Fruit fly (Drosophila melanogaster): ENCODE data around the gene Acp95EF.

Acp95EF gene

dm6 chr3R:24272775-24273290, 44.1 kb downstream of the Acp95EF start, which contains the start of gene Orct2 (continued):
- TF ChIP-seq corto (GFP tag; optimal IDR thresholded peaks at IDR 0.05) (no peak), ssp (GFP tag; IDR thresholded peaks at IDR 0.05) (no peak), zf30C (GFP tag; optimal IDR thresholded peaks at IDR 0.05) (no peak), sens (GFP tag) (no peak), CG12769 (tag; optimal IDR thresholded peaks at IDR 0.05) (peak; percentile 37), mam (GFP tag; optimal IDR thresholded peaks at IDR 0.05) (no peak), Scr (GFP tag; IDR thresholded peaks at IDR 0.05; ENCODE audit: partially characterized antibody) (peak; percentile 29; the same call in 1 of the 2 replicates), Fer3 (tag; optimal IDR thresholded peaks at IDR 0.05) (peak; percentile 7), Lim3 (GFP tag; IDR thresholded peaks at IDR 0.05) (no peak), cato (GFP tag; optimal IDR thresholded peaks at IDR 0.05; ENCODE audit: borderline replicate concordance) (no peak), CG9437 (GFP tag; optimal IDR thresholded peaks at IDR 0.05) (no peak), tin (GFP tag; optimal IDR thresholded peaks at IDR 0.05) (no peak), CG12236 (GFP tag; optimal IDR thresholded peaks at IDR 0.05) (no peak), odd (GFP tag; optimal IDR thresholded peaks at IDR 0.05) (peak; percentile 57), klu (GFP tag; IDR thresholded peaks at IDR 0.05) (no peak), CG10267 (tag; optimal IDR thresholded peaks at IDR 0.05) (no peak), ro (GFP tag; IDR thresholded peaks at IDR 0.05) (no peak), ken (GFP tag; IDR thresholded peaks at IDR 0.05) (no peak), Adf1 (GFP tag; IDR thresholded peaks at IDR 0.05) (peak; percentile 26; the same call in 1 of the 2 replicates), kah (GFP tag; optimal IDR thresholded peaks at IDR 0.05) (no peak), CG17328 (GFP tag; IDR thresholded peaks at IDR 0.05) (no peak), Hsf (GFP tag; optimal IDR thresholded peaks at IDR 0.05) (no peak), Elba2 (GFP tag; optimal IDR thresholded peaks at IDR 0.05) (no peak), B-H1 (GFP tag; IDR thresholded peaks at IDR 0.05) (no peak), CG3847 (GFP tag; IDR thresholded peaks at IDR 0.05) (no peak), br (optimal IDR thresholded peaks at IDR 0.05) (no peak), cg (GFP tag; optimal IDR thresholded peaks at IDR 0.05) (peak; percentile 27), CG4360 (GFP tag; IDR thresholded peaks at IDR 0.05) (no peak), slou (GFP tag; optimal IDR thresholded peaks at IDR 0.05) (no peak), Lhr (GFP tag; optimal IDR thresholded peaks at IDR 0.05) (no peak), Hand (GFP tag; optimal IDR thresholded peaks at IDR 0.05) (no peak), Dbx (GFP tag; IDR thresholded peaks at IDR 0.05) (peak; percentile 27; the same call in 1 of the 3 replicates), unc-4 (GFP tag; IDR thresholded peaks at IDR 0.05; ENCODE audit: partially characterized antibody) (0 out of 2 replicates have a peak, but pooled peaks have one; percentile 26), Eip74EF (GFP tag; optimal IDR thresholded peaks at IDR 0.05) (peak in 1 of 2 experiments; percentile 79), Dek (tag; optimal IDR thresholded peaks at IDR 0.05) (no peak), row (GFP tag; IDR thresholded peaks at IDR 0.05) (no peak), CG4820 (GFP tag; optimal IDR thresholded peaks at IDR 0.05) (no peak), Sox100B (GFP tag; optimal IDR thresholded peaks at IDR 0.05) (no peak), sob (GFP tag; IDR thresholded peaks at IDR 0.05) (no peak), sc (optimal IDR thresholded peaks at IDR 0.05) (no peak), sc (GFP tag; optimal IDR thresholded peaks at IDR 0.05) (no peak), Six4 (GFP tag; optimal IDR thresholded peaks at IDR 0.05) (no peak), HmgD (GFP tag; optimal IDR thresholded peaks at IDR 0.05) (no peak), CG12071 (GFP tag; optimal IDR thresholded peaks at IDR 0.05) (peak; percentile 17), CG30431 (GFP tag; optimal IDR thresholded peaks at IDR 0.05) (no peak), CG9215 (GFP tag; IDR thresholded peaks at IDR 0.05) (no peak), pb (GFP tag; optimal IDR thresholded peaks at IDR 0.05) (peak; percentile 26), CG2678 (tag; optimal IDR thresholded peaks at IDR 0.05) (no peak), lbe (GFP tag; optimal IDR thresholded peaks at IDR 0.05) (no peak), Ssrp (tag; optimal IDR thresholded peaks at IDR 0.05) (no peak), tup (GFP tag; optimal IDR thresholded peaks at IDR 0.05) (no peak), Sry-β (GFP tag; optimal IDR thresholded peaks at IDR 0.05) (no peak)

Data from whole organism, embryonic.